Fruit fly (Drosophila melanogaster) whole organism, embryonic: ENCODE results near the gene DppIII.

Experiments used
- Atf3 ChIP-seq: fragments of 200-800 bp; sonication (Bioruptor generic); optimal IDR thresholded peaks from 3 replicates; lab custom pipeline; 2016; ENCODE audit warnings: missing biosample characterization, missing genetic modification characterization
- BtbVII ChIP-seq: fragments of 200-800 bp; sonication (Bioruptor generic); optimal IDR thresholded peaks from 3 replicates; lab custom pipeline; 2017; ENCODE audit warnings: missing biosample characterization, mild to moderate bottlenecking, missing genetic modification characterization
- CG10267 ChIP-seq: fragments of 200-800 bp; sonication (Bioruptor generic); optimal IDR thresholded peaks from 2 replicates; lab custom pipeline; 2018; ENCODE audit warnings: missing biosample characterization, mild to moderate bottlenecking, missing genetic modification characterization, moderate library complexity
- CG11456 ChIP-seq: fragments of 200-800 bp; sonication (Bioruptor generic); IDR thresholded peaks from 3 replicates; pipeline ENCODE4 v1.3.6; 2022; ENCODE audit warnings: missing biosample characterization, missing genetic modification characterization
- CG12071 ChIP-seq: fragments of 200-800 bp; sonication (Bioruptor generic); optimal IDR thresholded peaks from 3 replicates; lab custom pipeline; 2018; ENCODE audit warnings: missing biosample characterization, mild to moderate bottlenecking, missing genetic modification characterization
- CG12236 ChIP-seq: fragments of 200-800 bp; sonication (Bioruptor generic); optimal IDR thresholded peaks from 2 replicates; lab custom pipeline; 2016; ENCODE audit warnings: missing biosample characterization, missing genetic modification characterization
- CG14014 ChIP-seq: fragments of 200-800 bp; sonication (Bioruptor generic); IDR thresholded peaks from 2 replicates; pipeline ENCODE4 v1.3.6; 2022; ENCODE audit warnings: missing biosample characterization, missing genetic modification characterization
- CG14860 ChIP-seq: fragments of 200-800 bp; sonication (Bioruptor generic); IDR thresholded peaks from 3 replicates; pipeline ENCODE4 v1.3.6; 2022; ENCODE audit warnings: missing biosample characterization, missing genetic modification characterization; ENCODE audit not compliant: partially characterized antibody
- CG1602 ChIP-seq: fragments of 200-800 bp; sonication (Bioruptor generic); optimal IDR thresholded peaks from 3 replicates; lab custom pipeline; 2016; ENCODE audit warnings: missing biosample characterization, missing genetic modification characterization
- CG18262 ChIP-seq: fragments of 200-800 bp; optimal IDR thresholded peaks from 3 replicates; lab custom pipeline; 2019; ENCODE audit warnings: missing biosample characterization, mild to moderate bottlenecking, missing genetic modification characterization, moderate library complexity
- CG18619 ChIP-seq: fragments of 200-800 bp; sonication (Bioruptor generic); optimal IDR thresholded peaks from 3 replicates; lab custom pipeline; 2017; ENCODE audit warnings: missing biosample characterization, mild to moderate bottlenecking, missing genetic modification characterization
- CG30403 ChIP-seq: fragments of 200-800 bp; sonication (Bioruptor generic); optimal IDR thresholded peaks from 3 replicates; lab custom pipeline; 2016; ENCODE audit warnings: missing biosample characterization, missing genetic modification characterization
- CG31365 ChIP-seq: fragments of 200-800 bp; sonication (Bioruptor generic); optimal IDR thresholded peaks from 2 replicates; lab custom pipeline; 2018; ENCODE audit warnings: missing biosample characterization, mild to moderate bottlenecking, missing genetic modification characterization
- CG31441 ChIP-seq: fragments of 200-800 bp; sonication (Bioruptor generic); IDR thresholded peaks from 2 replicates; pipeline ENCODE4 v1.3.6; 2022; ENCODE audit warnings: missing biosample characterization, missing genetic modification characterization
- CG3726 ChIP-seq: fragments of 200-800 bp; sonication (Bioruptor generic); IDR thresholded peaks from 3 replicates; pipeline ENCODE4, ENCODE4 v1.3.6; 2022; ENCODE audit warnings: missing biosample characterization, missing genetic modification characterization
- CG42726 ChIP-seq: fragments of 200-800 bp; sonication (Bioruptor generic); IDR thresholded peaks from 2 replicates; pipeline ENCODE4 v1.3.6; 2022; ENCODE audit warnings: missing biosample characterization, missing genetic modification characterization; ENCODE audit not compliant: partially characterized antibody
- CG4282 ChIP-seq: fragments of 200-800 bp; sonication (Bioruptor generic); optimal IDR thresholded peaks from 2 replicates; lab custom pipeline; 2016; ENCODE audit warnings: missing biosample characterization, missing genetic modification characterization
- CG4404 ChIP-seq: fragments of 200-800 bp; sonication (Bioruptor generic); IDR thresholded peaks from 2 replicates; pipeline ENCODE4 v1.3.6; 2022; ENCODE audit warnings: missing biosample characterization, missing genetic modification characterization
- CG4854 ChIP-seq: fragments of 200-800 bp; sonication (Bioruptor generic); optimal IDR thresholded peaks from 2 replicates; lab custom pipeline; 2016; ENCODE audit warnings: missing biosample characterization, missing genetic modification characterization, inconsistent platforms
- CG5180 ChIP-seq: fragments of 200-800 bp; sonication (Bioruptor generic); optimal IDR thresholded peaks from 3 replicates; lab custom pipeline; 2017; ENCODE audit warnings: missing biosample characterization, missing genetic modification characterization, mild to moderate bottlenecking, moderate library complexity, missing genetic modification reagents
- CG6272 ChIP-seq: fragments of 200-800 bp; sonication (Bioruptor generic); IDR thresholded peaks from 2 replicates; pipeline ENCODE4 v1.3.6; 2022; ENCODE audit warnings: missing biosample characterization, missing genetic modification characterization
- CG6654 ChIP-seq: fragments of 200-800 bp; sonication (Bioruptor generic); optimal IDR thresholded peaks from 2 replicates; lab custom pipeline; 2017; ENCODE audit warnings: missing biosample characterization, mild to moderate bottlenecking, missing genetic modification characterization
- CG9437 ChIP-seq: fragments of 200-800 bp; sonication (Bioruptor generic); optimal IDR thresholded peaks from 2 replicates; lab custom pipeline; 2018; ENCODE audit warnings: missing biosample characterization, mild to moderate bottlenecking, missing genetic modification characterization
- CTCF ChIP-seq: fragments of 200-800 bp; sonication (Bioruptor generic); optimal IDR thresholded peaks from 2 replicates; lab custom pipeline; 2017; ENCODE audit warnings: missing biosample characterization, mild to moderate bottlenecking, missing genetic modification characterization, moderate library complexity
- Deaf1 ChIP-seq: fragments of 200-800 bp; optimal IDR thresholded peaks from 3 replicates; lab custom pipeline; 2019; ENCODE audit warnings: missing biosample characterization, mild to moderate bottlenecking, missing genetic modification characterization, moderate library complexity
- Dip3 ChIP-seq: fragments of 200-800 bp; sonication (Bioruptor generic); optimal IDR thresholded peaks from 3 replicates; lab custom pipeline; 2016; ENCODE audit warnings: missing biosample characterization, missing genetic modification characterization
- ERR ChIP-seq: fragments of 200-800 bp; sonication (Bioruptor generic); optimal IDR thresholded peaks from 2 replicates; lab custom pipeline; 2016; ENCODE audit warnings: missing biosample characterization, missing genetic modification characterization
- Hand ChIP-seq: fragments of 200-800 bp; sonication (Bioruptor generic); optimal IDR thresholded peaks from 2 replicates; lab custom pipeline; 2017; ENCODE audit warnings: mild to moderate bottlenecking, missing biosample characterization, missing genetic modification reagents, missing genetic modification characterization
- Hmx ChIP-seq: fragments of 200-800 bp; sonication (Bioruptor generic); optimal IDR thresholded peaks from 2 replicates; lab custom pipeline; 2016; ENCODE audit warnings: missing biosample characterization, missing genetic modification characterization
- YL-1 ChIP-seq: fragments of 200-800 bp; sonication (Bioruptor generic); optimal IDR thresholded peaks from 3 replicates; lab custom pipeline; 2017; ENCODE audit warnings: missing biosample characterization, mild to moderate bottlenecking, missing genetic modification characterization
- bab2 ChIP-seq: fragments of 200-800 bp; sonication (Bioruptor generic); optimal IDR thresholded peaks from 2 replicates; lab custom pipeline; 2016; ENCODE audit warnings: missing biosample characterization, missing genetic modification characterization
- bigmax ChIP-seq: fragments of 200-800 bp; sonication (Bioruptor generic); optimal IDR thresholded peaks from 2 replicates; lab custom pipeline; 2018; ENCODE audit warnings: missing biosample characterization, mild to moderate bottlenecking, missing genetic modification characterization
- br ChIP-seq: fragments of >200 bp; optimal IDR thresholded peaks from 2 replicates; lab custom pipeline; 2017
- cato ChIP-seq: fragments of 200-800 bp; sonication (Bioruptor generic); optimal IDR thresholded peaks from 2 replicates; lab custom pipeline; 2016; ENCODE audit warnings: missing biosample characterization, missing genetic modification characterization, borderline replicate concordance
- ci ChIP-seq: fragments of 200-800 bp; sonication (Bioruptor generic); IDR thresholded peaks from 3 replicates; pipeline ENCODE4 v1.3.6; 2022; ENCODE audit warnings: missing biosample characterization, missing genetic modification characterization
- disco-r ChIP-seq: fragments of 200-800 bp; sonication (Bioruptor generic); optimal IDR thresholded peaks from 2 replicates; lab custom pipeline; 2016; ENCODE audit warnings: missing biosample characterization, missing genetic modification characterization
- dmrt99B ChIP-seq: fragments of 200-800 bp; sonication (Bioruptor generic); optimal IDR thresholded peaks from 2 replicates; lab custom pipeline; 2018; ENCODE audit warnings: missing biosample characterization, mild to moderate bottlenecking, missing genetic modification characterization, moderate library complexity
- ewg ChIP-seq: fragments of 200-800 bp; sonication (Bioruptor generic); optimal IDR thresholded peaks from 3 replicates; lab custom pipeline; 2017; ENCODE audit warnings: mild to moderate bottlenecking, missing biosample characterization, missing genetic modification reagents, missing genetic modification characterization
- ftz-f1 ChIP-seq: fragments of 200-800 bp; sonication (Bioruptor generic); optimal IDR thresholded peaks from 2 replicates; lab custom pipeline; 2016; ENCODE audit warnings: missing biosample characterization, missing genetic modification characterization
- gce ChIP-seq: fragments of 200-800 bp; sonication (Bioruptor generic); IDR thresholded peaks from 3 replicates; pipeline ENCODE4 v1.3.6; 2022; ENCODE audit warnings: missing biosample characterization, missing genetic modification characterization
- gem ChIP-seq: fragments of 200-800 bp; sonication (Bioruptor generic); optimal IDR thresholded peaks from 2 replicates; lab custom pipeline; 2019; ENCODE audit warnings: missing biosample characterization, mild to moderate bottlenecking, missing genetic modification characterization, moderate library complexity
- gsb ChIP-seq: fragments of 200-800 bp; sonication (Bioruptor generic); IDR thresholded peaks from 2 replicates; pipeline ENCODE4 v1.3.6; 2022; ENCODE audit warnings: missing biosample characterization, missing genetic modification characterization
- kah ChIP-seq: fragments of 200-800 bp; sonication (Bioruptor generic); optimal IDR thresholded peaks from 2 replicates; lab custom pipeline; 2018; ENCODE audit warnings: missing biosample characterization, mild to moderate bottlenecking, missing genetic modification characterization
- kay ChIP-seq: fragments of 200-800 bp; sonication (Bioruptor generic); optimal IDR thresholded peaks from 2 replicates; lab custom pipeline; 2016; ENCODE audit warnings: missing biosample characterization, missing genetic modification characterization
- lov ChIP-seq, 2 experiments: fragments of 200-800 bp in 1 of 2; fragments of >200 bp in 1 of 2; sonication (Bioruptor generic) in 1 of 2; IDR thresholded peaks in 1 of 2; optimal IDR thresholded peaks in 1 of 2; 2 replicates in 1 of 2; 3 replicates in 1 of 2; pipeline versions ENCODE4 v1.3.6 to Lab custom; 2017 to 2022; ENCODE audit warnings: missing biosample characterization in 1 of 2, missing genetic modification characterization in 1 of 2
- odd ChIP-seq: fragments of 200-800 bp; sonication (Bioruptor generic); optimal IDR thresholded peaks from 2 replicates; lab custom pipeline; 2017; ENCODE audit warnings: missing biosample characterization, mild to moderate bottlenecking, missing genetic modification characterization
- salm ChIP-seq: fragments of 200-800 bp; sonication (Bioruptor generic); optimal IDR thresholded peaks from 2 replicates; lab custom pipeline; 2018; ENCODE audit warnings: missing biosample characterization, mild to moderate bottlenecking, missing genetic modification characterization
- sim ChIP-seq: fragments of 200-800 bp; sonication (Bioruptor generic); IDR thresholded peaks from 2 replicates; pipeline ENCODE4 v1.3.6; 2022; ENCODE audit warnings: missing biosample characterization, missing genetic modification characterization
- stc ChIP-seq: fragments of 200-800 bp; sonication (Bioruptor generic); IDR thresholded peaks from 2 replicates; pipeline ENCODE4 v1.3.6; 2022; ENCODE audit warnings: missing biosample characterization, missing genetic modification characterization
- wek ChIP-seq: fragments of 200-800 bp; sonication (Bioruptor generic); optimal IDR thresholded peaks from 3 replicates; lab custom pipeline; 2018; ENCODE audit warnings: missing biosample characterization, mild to moderate bottlenecking, missing genetic modification characterization, moderate library complexity
- yki ChIP-seq: fragments of >200 bp; optimal IDR thresholded peaks from 3 replicates; lab custom pipeline; 2018
- zfh2 ChIP-seq: fragments of 200-800 bp; sonication (Bioruptor generic); optimal IDR thresholded peaks from 2 replicates; lab custom pipeline; 2016; ENCODE audit warnings: missing biosample characterization, missing genetic modification characterization

Gene DppIII

DNA sequence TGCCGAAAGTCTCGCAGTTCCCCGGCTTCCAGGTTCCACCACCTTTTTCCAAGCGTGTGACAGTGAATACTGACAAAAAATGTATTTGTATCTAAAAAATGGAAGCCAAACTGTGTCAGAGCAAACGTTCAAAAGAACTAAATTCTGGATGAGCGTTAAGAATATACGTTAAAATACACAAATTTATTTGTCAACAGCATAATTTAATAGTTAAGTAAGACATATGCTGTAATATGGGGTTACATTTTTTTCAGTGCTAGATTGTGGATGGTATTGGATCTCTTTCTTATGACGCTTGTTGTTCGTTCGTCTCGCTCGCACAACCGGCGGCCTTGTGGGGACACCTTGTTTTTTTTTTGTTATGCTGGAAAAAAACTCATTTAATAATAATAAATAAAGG is 11.4 kb downstream of the DppIII start (continued):
- TF ChIP-seq wek (GFP tag; lab: Kevin White, UChicago) (peak; percentile 75), CG4854 (GFP tag; lab: Kevin White, UChicago) (peak; percentile 92), CG11456 (GFP tag; lab: Robert Waterston, UW) (peak; percentile 95), CG12071 (peak; percentile 96), gem (tag; lab: Kevin White, UChicago) (peak; percentile 97), CG4404 (GFP tag; lab: Robert Waterston, UW) (peak; percentile 73), CG30403 (GFP tag; lab: Kevin White, UChicago) (peak; percentile 97), bigmax (peak; percentile 42), CG31441 (peak; percentile 76), stc (GFP tag; lab: Robert Waterston, UW) (peak; percentile 95), CG18619 (GFP tag; lab: Kevin White, UChicago) (peak; percentile 96), ERR (GFP tag; lab: Kevin White, UChicago) (peak; percentile 92), CTCF (peak; percentile 51), sim (GFP tag; lab: Robert Waterston, UW) (peak; percentile 82), disco-r (GFP tag; lab: Kevin White, UChicago) (peak; percentile 94), CG31365 (peak; percentile 82), ci (GFP tag; lab: Robert Waterston, UW) (peak; percentile 96), CG9437 (GFP tag; lab: Kevin White, UChicago) (peak; percentile 84), CG18262 (tag; lab: Kevin White, UChicago) (peak; percentile 86), CG5180 (GFP tag; lab: Kevin White, UChicago) (peak; percentile 82), CG10267 (peak; percentile 85), gsb (GFP tag; lab: Robert Waterston, UW) (peak; percentile 88), CG3726 (peak; percentile 88), CG6654 (GFP tag; lab: Kevin White, UChicago) (peak; percentile 82), Atf3 (peak; percentile 91), ftz-f1 (peak; percentile 94), ewg (GFP tag; lab: Kevin White, UChicago) (peak; percentile 87), dmrt99B (tag; lab: Kevin White, UChicago) (peak; percentile 94), CG1602 (GFP tag; lab: Kevin White, UChicago) (peak; percentile 88), CG42726 (GFP tag; lab: Robert Waterston, UW) (no peak), bab2 (GFP tag; lab: Kevin White, UChicago) (peak; percentile 96), Hand (GFP tag; lab: Kevin White, UChicago) (peak; percentile 94), gce (GFP tag; lab: Robert Waterston, UW) (peak; percentile 89), CG6272 (GFP tag; lab: Robert Waterston, UW) (peak; percentile 90), CG4282 (GFP tag; lab: Kevin White, UChicago) (peak; percentile 89), CG12236 (peak; percentile 80), YL-1 (peak; percentile 79), CG14860 (GFP tag; lab: Robert Waterston, UW) (no peak), Dip3 (peak; percentile 90), odd (GFP tag; lab: Kevin White, UChicago) (peak; percentile 90), Deaf1 (tag; lab: Kevin White, UChicago) (peak; percentile 73), zfh2 (GFP tag; lab: Kevin White, UChicago) (peak; percentile 95), salm (tag; lab: Kevin White, UChicago) (peak; percentile 88), br (lab: Kevin White, UChicago) (no peak), kah (GFP tag; lab: Kevin White, UChicago) (peak; percentile 44), CG14014 (GFP tag; lab: Robert Waterston, UW) (peak; percentile 96), BtbVII (GFP tag; lab: Kevin White, UChicago) (peak; percentile 95), Hmx (GFP tag; lab: Kevin White, UChicago) (peak; percentile 87), lov (optimal IDR thresholded peaks at IDR 0.05; lab: Kevin White, UChicago) (no peak), lov (GFP tag; IDR thresholded peaks at IDR 0.05; lab: Robert Waterston, UW) (peak; percentile 63; the same call in 2 of the 3 replicates), kay (peak; percentile 96), yki (no peak), cato (GFP tag; lab: Kevin White, UChicago) (peak; percentile 83)
